Worm (Caenorhabditis elegans): ENCODE results near the gene clec-191.
"Not testable (repeated sequence)": the region's sequence is repeated elsewhere in the genome, so short reads cannot be mapped to it uniquely, and the experiment has no call there.

The clec-191 gene

ce11 chrIV:16280614-16281013 is at the start of gene clec-191:
TSS of gene clec-191 (minus strand) at chrIV:16280714.
- TF ChIP-seq ref-1 (GFP tag; conservative IDR thresholded peaks at IDR 0.05) (no peak), tab-1 (GFP tag; IDR thresholded peaks at IDR 0.05) (no peak), flt-1 (GFP tag; IDR thresholded peaks at IDR 0.05) (no peak), med-1 (GFP tag; optimal IDR thresholded peaks at IDR 0.05; ENCODE audit: insufficient read depth) (no peak), ztf-23 (GFP tag; IDR thresholded peaks at IDR 0.05) (no peak), cog-1 (tag; optimal IDR thresholded peaks at IDR 0.05) (no peak), ztf-29 (GFP tag; IDR thresholded peaks at IDR 0.05) (no peak), T22C8.4 (GFP tag; IDR thresholded peaks at IDR 0.05) (no peak), klf-2 (GFP tag; conservative IDR thresholded peaks at IDR 0.05) (no peak)

- no peak for TF ChIP-seq ref-1 (GFP tag; conservative IDR thresholded peaks at IDR 0.05)
- TF ChIP-seq med-1 (GFP tag; optimal IDR thresholded peaks at IDR 0.05; ENCODE audit: insufficient read depth), result no peak
- TF ChIP-seq T22C8.4 (GFP tag; IDR thresholded peaks at IDR 0.05), result no peak
- no peak for TF ChIP-seq klf-2 (GFP tag; conservative IDR thresholded peaks at IDR 0.05)
- TF ChIP-seq ztf-29 (GFP tag; IDR thresholded peaks at IDR 0.05), result no peak
- no peak for TF ChIP-seq ztf-23 (GFP tag; IDR thresholded peaks at IDR 0.05)
- TF ChIP-seq cog-1 (tag; optimal IDR thresholded peaks at IDR 0.05), result no peak
- no peak for TF ChIP-seq flt-1 (GFP tag; IDR thresholded peaks at IDR 0.05)
These were observed 48.6 kb upstream of the clec-191 start, which contains the start of gene srz-74 for ce11 chrIV:16329159-16329558. TSS of gene srz-74 (plus strand) at chrIV:16329459.

- TF ChIP-seq klf-2 (GFP tag; conservative IDR thresholded peaks at IDR 0.05), result no peak
These were observed 48.0 kb upstream of the clec-191 start, which contains the start of gene K03D3.2 for ce11 chrIV:16328519-16328918. TSS of gene K03D3.2 (minus strand) at chrIV:16328619.

ce11 chrIV:16324589-16324988 is 44.1 kb upstream of the clec-191 start, which contains the start of gene srz-105:
TSS of gene srz-105 (plus strand) at chrIV:16324889.
- no peak for TF ChIP-seq T22C8.4 (GFP tag; IDR thresholded peaks at IDR 0.05)

ce11 chrIV:16323373-16323772 is 42.9 kb upstream of the clec-191 start, which contains the start of gene srz-104:
TSS of gene srz-104 (plus strand) at chrIV:16323673.
- no peak for TF ChIP-seq klf-2 (GFP tag; conservative IDR thresholded peaks at IDR 0.05)
- TF ChIP-seq med-1 (GFP tag; optimal IDR thresholded peaks at IDR 0.05; ENCODE audit: insufficient read depth), result no peak
- no peak for TF ChIP-seq T22C8.4 (GFP tag; IDR thresholded peaks at IDR 0.05)
- no peak for TF ChIP-seq ztf-29 (GFP tag; IDR thresholded peaks at IDR 0.05)
- no peak for TF ChIP-seq cog-1 (tag; optimal IDR thresholded peaks at IDR 0.05)
- TF ChIP-seq ztf-23 (GFP tag; IDR thresholded peaks at IDR 0.05), result no peak
- no peak for TF ChIP-seq ref-1 (GFP tag; conservative IDR thresholded peaks at IDR 0.05)
- no peak for TF ChIP-seq tab-1 (GFP tag; IDR thresholded peaks at IDR 0.05)
- no peak for TF ChIP-seq flt-1 (GFP tag; IDR thresholded peaks at IDR 0.05)

- no peak for TF ChIP-seq med-1 (GFP tag; optimal IDR thresholded peaks at IDR 0.05; ENCODE audit: insufficient read depth)
- TF ChIP-seq tab-1 (GFP tag; IDR thresholded peaks at IDR 0.05), result no peak
- no peak for TF ChIP-seq ref-1 (GFP tag; conservative IDR thresholded peaks at IDR 0.05)
- no peak for TF ChIP-seq ztf-23 (GFP tag; IDR thresholded peaks at IDR 0.05)
- TF ChIP-seq klf-2 (GFP tag; conservative IDR thresholded peaks at IDR 0.05), result no peak
- TF ChIP-seq ztf-29 (GFP tag; IDR thresholded peaks at IDR 0.05), result no peak
- TF ChIP-seq flt-1 (GFP tag; IDR thresholded peaks at IDR 0.05), result no peak
- no peak for TF ChIP-seq T22C8.4 (GFP tag; IDR thresholded peaks at IDR 0.05)
- TF ChIP-seq cog-1 (tag; optimal IDR thresholded peaks at IDR 0.05), result no peak
These were observed 40.4 kb upstream of the clec-191 start, which contains the start of gene srz-61 for ce11 chrIV:16320866-16321265. TSS of gene srz-61 (plus strand) at chrIV:16321166.

DNA sequence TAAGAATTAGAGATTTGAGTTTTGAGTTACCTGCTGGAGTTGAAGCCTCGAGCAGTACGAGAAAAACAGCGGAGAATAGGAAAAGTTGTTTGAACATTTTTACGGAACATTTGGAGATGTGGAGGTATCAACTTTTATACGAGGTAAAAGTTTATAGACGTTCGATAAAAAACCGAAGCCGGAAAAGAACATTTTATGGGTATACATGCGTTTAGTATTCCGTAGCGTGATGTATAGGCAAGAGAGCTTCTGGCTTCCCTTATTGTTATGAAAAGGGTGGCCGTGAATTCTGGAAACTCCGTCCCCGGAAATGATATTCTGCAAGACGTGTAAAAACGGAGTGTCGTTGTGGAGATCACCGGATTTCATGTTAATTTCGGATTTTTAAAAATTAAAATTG is 39.9 kb upstream of the clec-191 start, which contains the start of gene K03D3.5:
Gene K03D3.5, minus strand, starts transcription at position 101 of the 400 bp plus-strand sequence.
- TF ChIP-seq ztf-23 (GFP tag; IDR thresholded peaks at IDR 0.05), result no peak
- TF ChIP-seq tab-1 (GFP tag; IDR thresholded peaks at IDR 0.05), result no peak
- TF ChIP-seq flt-1 (GFP tag; IDR thresholded peaks at IDR 0.05), result no peak
- TF ChIP-seq ref-1 (GFP tag; conservative IDR thresholded peaks at IDR 0.05), result no peak
- TF ChIP-seq ztf-29 (GFP tag; IDR thresholded peaks at IDR 0.05), result no peak
- TF ChIP-seq med-1 (GFP tag; optimal IDR thresholded peaks at IDR 0.05; ENCODE audit: insufficient read depth), result no peak
- no peak for TF ChIP-seq cog-1 (tag; optimal IDR thresholded peaks at IDR 0.05)
- no peak for TF ChIP-seq T22C8.4 (GFP tag; IDR thresholded peaks at IDR 0.05)
- TF ChIP-seq klf-2 (GFP tag; conservative IDR thresholded peaks at IDR 0.05), result no peak

DNA sequence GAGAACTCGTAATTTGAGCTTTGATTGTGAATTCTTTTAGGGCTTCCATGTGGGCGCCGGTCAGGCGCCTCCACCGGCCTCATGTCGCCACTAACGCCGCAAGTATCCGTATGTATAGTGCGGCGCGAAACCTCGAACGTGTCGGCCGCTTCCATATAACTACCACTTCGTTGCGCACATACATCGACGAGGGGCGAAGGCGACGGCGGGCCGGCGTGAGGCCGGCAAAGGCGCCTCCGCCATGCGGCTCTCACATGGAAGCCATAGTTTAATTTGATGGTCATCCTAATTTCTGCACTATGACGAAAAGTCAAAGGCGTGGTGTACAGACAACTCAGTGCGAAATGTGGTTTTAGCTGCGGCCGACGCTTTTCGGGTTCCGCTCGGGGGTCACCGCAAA is 29.6 kb upstream of the clec-191 start:
- no peak for TF ChIP-seq flt-1 (GFP tag; IDR thresholded peaks at IDR 0.05)
- TF ChIP-seq ref-1 (GFP tag; conservative IDR thresholded peaks at IDR 0.05), result no peak
- TF ChIP-seq ztf-23 (GFP tag; IDR thresholded peaks at IDR 0.05), result no peak
- TF ChIP-seq tab-1 (GFP tag; IDR thresholded peaks at IDR 0.05), result no peak
- TF ChIP-seq T22C8.4 (GFP tag; IDR thresholded peaks at IDR 0.05), result no peak
- TF ChIP-seq ztf-29 (GFP tag; IDR thresholded peaks at IDR 0.05), result no peak
- no peak for TF ChIP-seq klf-2 (GFP tag; conservative IDR thresholded peaks at IDR 0.05)

DNA sequence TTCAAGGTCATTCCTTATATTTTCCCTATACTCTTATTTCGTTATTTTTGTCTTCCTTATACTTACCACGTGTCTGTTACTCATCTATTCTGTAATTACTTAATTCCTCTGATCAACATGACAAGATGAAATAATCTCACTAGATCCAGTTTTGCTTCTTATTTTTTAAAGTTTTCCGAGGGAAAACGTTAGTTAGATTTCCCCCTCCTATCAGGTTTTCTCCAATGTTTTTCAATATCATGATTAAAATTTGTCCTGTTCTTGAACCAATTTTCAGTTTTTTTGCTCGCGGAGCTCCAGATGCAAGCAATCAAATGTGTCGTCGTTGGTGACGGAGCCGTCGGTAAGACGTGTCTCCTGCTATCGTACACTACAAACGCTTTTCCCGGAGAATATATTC is 27.4 kb upstream of the clec-191 start, which contains the start of gene rac-2:
Gene rac-2, plus strand, starts transcription at position 301 of the 400 bp plus-strand sequence.
- TF ChIP-seq ztf-29 (GFP tag; IDR thresholded peaks at IDR 0.05); flt-1 (GFP tag; IDR thresholded peaks at IDR 0.05); klf-2 (GFP tag; conservative IDR thresholded peaks at IDR 0.05): not testable (repeated sequence)

- TF ChIP-seq tab-1 (GFP tag; IDR thresholded peaks at IDR 0.05) (no peak), cog-1 (tag; optimal IDR thresholded peaks at IDR 0.05) (no peak), med-1 (GFP tag; optimal IDR thresholded peaks at IDR 0.05; ENCODE audit: insufficient read depth) (no peak), klf-2 (GFP tag; conservative IDR thresholded peaks at IDR 0.05) (no peak), ztf-29 (GFP tag; IDR thresholded peaks at IDR 0.05) (no peak), T22C8.4 (GFP tag; IDR thresholded peaks at IDR 0.05) (no peak), flt-1 (GFP tag; IDR thresholded peaks at IDR 0.05) (no peak), ref-1 (GFP tag; conservative IDR thresholded peaks at IDR 0.05) (no peak), ztf-23 (GFP tag; IDR thresholded peaks at IDR 0.05) (no peak)
These were observed 26.4 kb upstream of the clec-191 start for ce11 chrIV:16306918-16307317.

Data from whole organism, midembryonic.